Worm (Caenorhabditis elegans) whole organism, L1 larva: Measurements from ENCODE around the gene nspb-9.

ENCODE experiments used
- C34B4.2 ChIP-seq: sonication (generic microtip); optimal IDR thresholded peaks from 2 replicates; lab custom pipeline; 2017; ENCODE audit warnings: mild to moderate bottlenecking, missing genetic modification characterization, missing compliant biosample characterization
- F16B12.6 ChIP-seq: fragments of 150-350 bp; optimal IDR thresholded peaks from 2 replicates; lab custom pipeline; 2014; ENCODE audit warnings: missing biosample characterization, missing genetic modification characterization
- Y116A8C.19 ChIP-seq: sonication (generic microtip); optimal IDR thresholded peaks from 2 replicates; lab custom pipeline; 2016; ENCODE audit warnings: missing compliant biosample characterization, missing genetic modification characterization, borderline replicate concordance
- alr-1 ChIP-seq: fragments of 200-800 bp; sonication (Bioruptor generic); optimal IDR thresholded peaks from 2 replicates; lab custom pipeline; 2018; ENCODE audit warnings: borderline replicate concordance, mild to moderate bottlenecking, missing genetic modification characterization, missing compliant biosample characterization
- aly-2 ChIP-seq: fragments of 150-350 bp; optimal IDR thresholded peaks from 2 replicates; lab custom pipeline; 2014; ENCODE audit warnings: missing biosample characterization, missing genetic modification characterization
- ama-1 ChIP-seq: fragments of 150-350 bp; optimal IDR thresholded peaks from 2 replicates; lab custom pipeline; 2014
- blmp-1 ChIP-seq: fragments of 150-350 bp; optimal IDR thresholded peaks from 2 replicates; lab custom pipeline; 2014; ENCODE audit warnings: missing biosample characterization, missing genetic modification characterization
- ceh-8 ChIP-seq: fragments of 200-800 bp; sonication (Bioruptor generic); optimal IDR thresholded peaks from 2 replicates; lab custom pipeline; 2018; ENCODE audit warnings: mild to moderate bottlenecking, missing genetic modification characterization, moderate library complexity, missing compliant biosample characterization
- ceh-88 ChIP-seq: fragments of 200-800 bp; sonication (Bioruptor generic); IDR thresholded peaks from 2 replicates; pipeline ENCODE4 v1.3.6; 2022; ENCODE audit warnings: missing genetic modification characterization, missing compliant biosample characterization
- ceh-90 ChIP-seq: sonication (generic microtip); optimal IDR thresholded peaks from 2 replicates; lab custom pipeline; 2016; ENCODE audit warnings: missing genetic modification characterization, missing compliant biosample characterization
- ces-1 ChIP-seq: fragments of 150-350 bp; optimal IDR thresholded peaks from 2 replicates; lab custom pipeline; 2014; ENCODE audit warnings: missing biosample characterization, missing genetic modification reagents, missing genetic modification characterization
- dpl-1 ChIP-seq, 3 experiments: fragments of 150-350 bp in 2 of 3; sonication (generic microtip) in 1 of 3; optimal IDR thresholded peaks; 2 replicates each; lab custom pipeline; 2014 to 2017; ENCODE audit warnings: missing biosample characterization in 3 of 3, missing genetic modification characterization in 3 of 3, missing genetic modification reagents in 3 of 3
- dsc-1 ChIP-seq: sonication (generic microtip); optimal IDR thresholded peaks from 2 replicates; lab custom pipeline; 2016; ENCODE audit warnings: mild to moderate bottlenecking, missing genetic modification characterization, missing compliant biosample characterization
- efl-1 ChIP-seq, 4 experiments: fragments of 150-350 bp; optimal IDR thresholded peaks in 3 of 4; peaks in 1 of 4; 1 replicate in 1 of 4; 2 replicates in 3 of 4; lab custom pipeline; 2014; ENCODE audit warnings: missing biosample characterization in 2 of 4, missing genetic modification characterization in 2 of 4, missing genetic modification reagents in 2 of 4
- elt-2 ChIP-seq: sonication (generic microtip); optimal IDR thresholded peaks from 2 replicates; lab custom pipeline; 2016; ENCODE audit warnings: missing genetic modification characterization, mild to moderate bottlenecking, inconsistent platforms, missing compliant biosample characterization, missing genetic modification reagents
- elt-3 ChIP-seq, 6 experiments: fragments of 150-350 bp in 1 of 6; sonication (generic microtip); optimal IDR thresholded peaks; 2 replicates each; lab custom pipeline; 2017 to 2018; ENCODE audit warnings: missing biosample characterization in 6 of 6, missing genetic modification characterization in 6 of 6, inconsistent platforms in 1 of 6
- fkh-8 ChIP-seq: sonication (generic microtip); optimal IDR thresholded peaks from 2 replicates; lab custom pipeline; 2016; ENCODE audit warnings: mild to moderate bottlenecking, missing genetic modification characterization, missing compliant biosample characterization
- grh-1 ChIP-seq: fragments of 200-800 bp; sonication (Bioruptor generic); IDR thresholded peaks from 2 replicates; pipeline ENCODE4 v1.3.6; 2022; ENCODE audit warnings: missing genetic modification reagents, missing genetic modification characterization, missing compliant biosample characterization
- hlh-17 ChIP-seq: fragments of 200-800 bp; sonication (Bioruptor generic); optimal IDR thresholded peaks from 2 replicates; lab custom pipeline; 2018; ENCODE audit warnings: missing genetic modification characterization, mild to moderate bottlenecking, missing compliant biosample characterization, moderate library complexity, borderline replicate concordance
- jun-1 ChIP-seq: fragments of 150-350 bp; optimal IDR thresholded peaks from 2 replicates; lab custom pipeline; 2014; ENCODE audit warnings: missing biosample characterization, missing genetic modification reagents, missing genetic modification characterization
- lin-13 ChIP-seq: fragments of 150-350 bp; optimal IDR thresholded peaks from 2 replicates; lab custom pipeline; 2014; ENCODE audit warnings: missing biosample characterization, missing genetic modification reagents, missing genetic modification characterization
- lin-14 ChIP-seq: fragments of 200-800 bp; sonication (Bioruptor generic); optimal IDR thresholded peaks from 2 replicates; lab custom pipeline; 2018; ENCODE audit warnings: mild to moderate bottlenecking, missing genetic modification characterization, moderate library complexity, missing compliant biosample characterization
- lin-35 ChIP-seq, 2 experiments: fragments of 150-350 bp; optimal IDR thresholded peaks; 2 replicates each; lab custom pipeline; 2014; ENCODE audit warnings: missing biosample characterization in 2 of 2, missing genetic modification characterization in 2 of 2, missing genetic modification reagents in 2 of 2
- lir-3 ChIP-seq: sonication (generic microtip); optimal IDR thresholded peaks from 2 replicates; lab custom pipeline; 2016; ENCODE audit warnings: mild to moderate bottlenecking, missing genetic modification characterization, moderate library complexity, missing compliant biosample characterization; ENCODE audit not compliant: poor library complexity
- mab-9 ChIP-seq: fragments of 200-800 bp; sonication (Bioruptor generic); IDR thresholded peaks from 2 replicates; pipeline ENCODE4 v1.3.6; 2022; ENCODE audit warnings: missing genetic modification reagents, missing genetic modification characterization, missing compliant biosample characterization
- mdl-1 ChIP-seq, 2 experiments: fragments of 150-350 bp; optimal IDR thresholded peaks; 2 replicates each; lab custom pipeline; 2014 to 2017; ENCODE audit warnings: missing biosample characterization in 2 of 2, missing genetic modification characterization in 2 of 2, inconsistent platforms in 1 of 2
- nhr-11 ChIP-seq: fragments of 150-350 bp; optimal IDR thresholded peaks from 2 replicates; lab custom pipeline; 2014; ENCODE audit warnings: missing biosample characterization, missing genetic modification characterization
- nhr-20 ChIP-seq: sonication (generic microtip); optimal IDR thresholded peaks from 2 replicates; lab custom pipeline; 2016; ENCODE audit warnings: mild to moderate bottlenecking, missing genetic modification characterization, missing compliant biosample characterization
- nhr-47 ChIP-seq: sonication (generic microtip); optimal IDR thresholded peaks from 2 replicates; lab custom pipeline; 2016; ENCODE audit warnings: mild to moderate bottlenecking, missing genetic modification characterization, moderate library complexity, missing compliant biosample characterization
- nhr-71 ChIP-seq: sonication (generic microtip); optimal IDR thresholded peaks from 2 replicates; lab custom pipeline; 2016; ENCODE audit warnings: mild to moderate bottlenecking, missing genetic modification characterization, moderate library complexity, missing compliant biosample characterization
- nhr-76 ChIP-seq: sonication (generic microtip); optimal IDR thresholded peaks from 2 replicates; lab custom pipeline; 2017; ENCODE audit warnings: missing biosample characterization, missing genetic modification characterization
- nhr-77 ChIP-seq: fragments of 150-350 bp; optimal IDR thresholded peaks from 2 replicates; lab custom pipeline; 2014; ENCODE audit warnings: missing biosample characterization, missing genetic modification characterization
- nhr-85 ChIP-seq: sonication (generic microtip); peaks from one replicate; lab custom pipeline; 2016; ENCODE audit warnings: missing genetic modification characterization, inconsistent platforms, missing compliant biosample characterization
- pag-3 ChIP-seq: sonication (generic microtip); optimal IDR thresholded peaks from 2 replicates; lab custom pipeline; 2017; ENCODE audit warnings: missing genetic modification characterization, mild to moderate bottlenecking, missing compliant biosample characterization, antibody characterized with exemption, borderline replicate concordance; ENCODE audit not compliant: insufficient read depth
- pax-3 ChIP-seq: fragments of 200-800 bp; sonication (Bioruptor generic); optimal IDR thresholded peaks from 2 replicates; lab custom pipeline; 2018; ENCODE audit warnings: mild to moderate bottlenecking, missing genetic modification characterization, moderate library complexity, missing compliant biosample characterization
- snu-23 ChIP-seq: sonication (generic microtip); optimal IDR thresholded peaks from 2 replicates; lab custom pipeline; 2016; ENCODE audit warnings: missing genetic modification characterization, missing compliant biosample characterization
- sox-4 ChIP-seq: sonication (generic microtip); optimal IDR thresholded peaks from 2 replicates; lab custom pipeline; 2016; ENCODE audit warnings: missing genetic modification characterization, missing compliant biosample characterization
- swsn-7 ChIP-seq: sonication (generic microtip); optimal IDR thresholded peaks from 2 replicates; lab custom pipeline; 2016; ENCODE audit warnings: missing genetic modification characterization, missing compliant biosample characterization
- unc-86 ChIP-seq: sonication (generic microtip); optimal IDR thresholded peaks from 2 replicates; lab custom pipeline; 2016; ENCODE audit warnings: missing genetic modification characterization, missing compliant biosample characterization
- unc-98 ChIP-seq: fragments of 200-800 bp; sonication (Bioruptor generic); IDR thresholded peaks from 2 replicates; pipeline ENCODE4 v1.3.6; 2022; ENCODE audit warnings: missing genetic modification characterization, missing compliant biosample characterization
- vab-15 ChIP-seq: sonication (generic microtip); optimal IDR thresholded peaks from 2 replicates; lab custom pipeline; 2017; ENCODE audit warnings: missing genotype, mild to moderate bottlenecking, missing genetic modification characterization, missing compliant biosample characterization
- zip-4 ChIP-seq: fragments of 200-800 bp; sonication (Bioruptor generic); optimal IDR thresholded peaks from 2 replicates; lab custom pipeline; 2018; ENCODE audit warnings: mild to moderate bottlenecking, missing genetic modification characterization, moderate library complexity, missing compliant biosample characterization
- ztf-4 ChIP-seq: fragments of 150-350 bp; optimal IDR thresholded peaks from 2 replicates; lab custom pipeline; 2014; ENCODE audit warnings: missing biosample characterization, missing genetic modification characterization

Gene nspb-9

ce11 chrII:14591699-14592098, 11.0 kb downstream of the nspb-9 start, which contains the start of gene C01G12.7:
C01G12.7 (minus strand) TSS chrII:14591893.
- TF ChIP-seq grh-1 (GFP tag; lab: Robert Waterston, UW) (no peak), swsn-7 (tag; lab: Kevin White, UChicago) (peak; percentile 18), fkh-8 (tag; lab: Kevin White, UChicago) (peak; percentile 79), nhr-47 (tag; lab: Kevin White, UChicago) (peak; percentile 45), nhr-20 (peak; percentile 12), sox-4 (tag; lab: Kevin White, UChicago) (peak; percentile 1), vab-15 (no peak), nhr-71 (peak; percentile 61), nhr-77 (no peak)

- TF ChIP-seq lin-14 (peak; percentile 37), unc-98 (GFP tag; lab: Robert Waterston, UW) (no peak), nhr-11 (tag; lab: Kevin White, UChicago) (peak; percentile 38)
These were observed 12.0 kb downstream of the nspb-9 start for ce11 chrII:14592629-14593028.

- TF ChIP-seq zip-4 (GFP tag; lab: Kevin White, UChicago), result no peak
These were observed 12.6 kb downstream of the nspb-9 start, which contains the start of gene catp-4 for ce11 chrII:14593281-14593680. catp-4 (plus strand) TSS chrII:14593581.

- no peak for TF ChIP-seq pax-3
- TF ChIP-seq lin-13 (GFP tag; lab: Kevin White, UChicago), result no peak
- TF ChIP-seq zip-4 (GFP tag; lab: Kevin White, UChicago), result no peak
- TF ChIP-seq Y116A8C.19 (tag; lab: Kevin White, UChicago), result no peak
- no peak for TF ChIP-seq hlh-17 (GFP tag; lab: Kevin White, UChicago)
- peak; percentile 44 for TF ChIP-seq nhr-85 (tag; lab: Kevin White, UChicago)
- no peak for TF ChIP-seq nhr-20
- no peak for TF ChIP-seq aly-2 (tag; lab: Kevin White, UChicago)
- TF ChIP-seq jun-1 (tag; lab: Kevin White, UChicago), result no peak
- TF ChIP-seq alr-1 (tag; lab: Kevin White, UChicago), result no peak
- TF ChIP-seq mdl-1 (tag; optimal IDR thresholded peaks at IDR 0.05; lab: Kevin White, UChicago), result no peak
- peak; percentile 37 to 97 (median 69) for TF ChIP-seq elt-3 (tag; optimal IDR thresholded peaks at IDR 0.05; lab: Kevin White, UChicago)
- TF ChIP-seq F16B12.6 (tag; lab: Kevin White, UChicago), result no peak
- TF ChIP-seq blmp-1 (tag; lab: Kevin White, UChicago), result no peak
- TF ChIP-seq ama-1 (lab: Kevin White, UChicago), result no peak
- no peak for TF ChIP-seq C34B4.2 (tag; lab: Kevin White, UChicago)
- TF ChIP-seq unc-86 (tag; lab: Kevin White, UChicago), result no peak
These were observed 17.1 kb downstream of the nspb-9 start for ce11 chrII:14597788-14598187.

- TF ChIP-seq dpl-1 (GFP tag; optimal IDR thresholded peaks at IDR 0.05; lab: Kevin White, UChicago), result peak; percentile 28 to 53 (median 45)
- no peak for TF ChIP-seq sox-4 (tag; lab: Kevin White, UChicago)
- TF ChIP-seq unc-86 (tag; lab: Kevin White, UChicago), result no peak
- TF ChIP-seq nhr-85 (tag; lab: Kevin White, UChicago), result peak; percentile 67
- TF ChIP-seq nhr-76 (tag; lab: Kevin White, UChicago), result no peak
- no peak for TF ChIP-seq pax-3
- TF ChIP-seq pag-3 (tag; lab: Kevin White, UChicago), result no peak
- peak; percentile 77 for TF ChIP-seq elt-2
- TF ChIP-seq lin-35 (GFP tag; optimal IDR thresholded peaks at IDR 0.05; lab: Kevin White, UChicago), result peak; percentile 56 to 80
- no peak for TF ChIP-seq mab-9
- peak; percentile 95 for TF ChIP-seq nhr-71
- TF ChIP-seq ces-1 (GFP tag; lab: Kevin White, UChicago), result no peak
- no peak for TF ChIP-seq aly-2 (tag; lab: Kevin White, UChicago)
- TF ChIP-seq efl-1 (optimal IDR thresholded peaks at IDR 0.05; lab: Kevin White, UChicago), result peak; percentile 32 to 51
- peak; percentile 42 to 92 for TF ChIP-seq efl-1 (GFP tag; optimal IDR thresholded peaks at IDR 0.05 in 1 of 2; lab: Kevin White, UChicago)
- peak; percentile 51 for TF ChIP-seq lir-3 (tag; lab: Kevin White, UChicago)
- TF ChIP-seq F16B12.6 (tag; lab: Kevin White, UChicago), result no peak
- TF ChIP-seq ceh-8, result no peak
- TF ChIP-seq ceh-90 (tag; lab: Kevin White, UChicago), result no peak
- peak; percentile 69 for TF ChIP-seq ztf-4 (tag; lab: Kevin White, UChicago)
- peak; percentile 87 for TF ChIP-seq snu-23 (GFP tag; lab: Kevin White, UChicago)
- peak; percentile 59 for TF ChIP-seq dsc-1
- TF ChIP-seq ceh-88 (GFP tag; lab: Robert Waterston, UW), result no peak
- no peak for TF ChIP-seq vab-15
- no peak for TF ChIP-seq alr-1 (tag; lab: Kevin White, UChicago)
These were observed 17.7 kb downstream of the nspb-9 start for ce11 chrII:14598367-14598766.
